Fruit fly (Drosophila melanogaster): ENCODE measurements around the gene eIF4E1.

eIF4E1 gene

dm6 chr3L:9435315-9435714 is 33.1 kb upstream of the eIF4E1 start, which contains the start of gene CG42526 (continued):
- TF ChIP-seq nerfin-1 (tag; optimal IDR thresholded peaks at IDR 0.05) (no peak), CG6689 (GFP tag; IDR thresholded peaks at IDR 0.05) (no peak; the same call in 1 of the 2 replicates), ro (GFP tag; IDR thresholded peaks at IDR 0.05) (no peak), CG14667 (GFP tag; IDR thresholded peaks at IDR 0.05) (no peak), Max (GFP tag; optimal IDR thresholded peaks at IDR 0.05) (peak; percentile 26), ftz-f1 (GFP tag; optimal IDR thresholded peaks at IDR 0.05) (no peak), D19B (GFP tag; optimal IDR thresholded peaks at IDR 0.05) (no peak), CG14710 (tag; optimal IDR thresholded peaks at IDR 0.05) (peak; percentile 39), Meics (GFP tag; optimal IDR thresholded peaks at IDR 0.05) (no peak), her (GFP tag; optimal IDR thresholded peaks at IDR 0.05) (peak; percentile 45), gce (GFP tag; IDR thresholded peaks at IDR 0.05) (no peak), en (GFP tag; optimal IDR thresholded peaks at IDR 0.05) (no peak), CG2116 (GFP tag; optimal IDR thresholded peaks at IDR 0.05) (peak; percentile 71), Bdp1 (GFP tag; optimal IDR thresholded peaks at IDR 0.05) (peak; percentile 24), C15 (GFP tag; IDR thresholded peaks at IDR 0.05) (no peak), mirr (GFP tag; optimal IDR thresholded peaks at IDR 0.05) (no peak), CrebB (tag; optimal IDR thresholded peaks at IDR 0.05) (no peak), CG8478 (optimal IDR thresholded peaks at IDR 0.05) (no peak), Chrac-16 (GFP tag; optimal IDR thresholded peaks at IDR 0.05) (peak; percentile 36), CG14965 (GFP tag; optimal IDR thresholded peaks at IDR 0.05; ENCODE audit: borderline replicate concordance) (no peak), CG9876 (GFP tag; optimal IDR thresholded peaks at IDR 0.05) (no peak), lilli (GFP tag; optimal IDR thresholded peaks at IDR 0.05) (peak; percentile 82), usp (GFP tag; optimal IDR thresholded peaks at IDR 0.05) (no peak), Rfx (GFP tag; IDR thresholded peaks at IDR 0.05) (peak; percentile 70), Trl (optimal IDR thresholded peaks at IDR 0.05) (no peak), Trl (GFP tag; optimal IDR thresholded peaks at IDR 0.05) (peak; percentile 37), lmd (GFP tag; IDR thresholded peaks at IDR 0.05) (no peak), bbx (GFP tag; IDR thresholded peaks at IDR 0.05; ENCODE audit: partially characterized antibody) (peak; percentile 53; the same call in 1 of the 2 replicates), gro (GFP tag; optimal IDR thresholded peaks at IDR 0.05) (no peak), sc (optimal IDR thresholded peaks at IDR 0.05) (no peak), sc (GFP tag; optimal IDR thresholded peaks at IDR 0.05) (no peak), mld (GFP tag; IDR thresholded peaks at IDR 0.05; ENCODE audit: partially characterized antibody) (no peak), slp2 (GFP tag; optimal IDR thresholded peaks at IDR 0.05) (no peak), NC2α (GFP tag; optimal IDR thresholded peaks at IDR 0.05) (no peak), row (GFP tag; IDR thresholded peaks at IDR 0.05) (peak; percentile 75), pho (GFP tag; optimal IDR thresholded peaks at IDR 0.05) (peak; percentile 56), Vsx1 (GFP tag; optimal IDR thresholded peaks at IDR 0.05) (no peak), TFAM (GFP tag; optimal IDR thresholded peaks at IDR 0.05) (no peak), CG14860 (GFP tag; IDR thresholded peaks at IDR 0.05; ENCODE audit: partially characterized antibody) (no peak), abd-A (tag; optimal IDR thresholded peaks at IDR 0.05) (no peak), CG3838 (GFP tag; optimal IDR thresholded peaks at IDR 0.05) (no peak), CG11504 (tag; optimal IDR thresholded peaks at IDR 0.05) (no peak), HmgZ (tag; optimal IDR thresholded peaks at IDR 0.05) (peak; percentile 41), CG2875 (GFP tag; optimal IDR thresholded peaks at IDR 0.05) (no peak), B-H2 (GFP tag; optimal IDR thresholded peaks at IDR 0.05) (peak; percentile 19), ems (GFP tag; optimal IDR thresholded peaks at IDR 0.05) (peak; percentile 26), CG14050 (GFP tag; IDR thresholded peaks at IDR 0.05) (no peak), CHES-1-like (GFP tag; optimal IDR thresholded peaks at IDR 0.05) (no peak), CG12942 (GFP tag; optimal IDR thresholded peaks at IDR 0.05) (peak; percentile 27), Antp (GFP tag; optimal IDR thresholded peaks at IDR 0.05) (peak; percentile 50), CG4360 (GFP tag; IDR thresholded peaks at IDR 0.05) (no peak), CG43689 (GFP tag; IDR thresholded peaks at IDR 0.05) (0 out of 2 replicates have a peak, but pooled peaks have one; percentile 10), crp (GFP tag; optimal IDR thresholded peaks at IDR 0.05) (peak; percentile 56 to 90)
